Fruit fly (Drosophila melanogaster) whole organism, prepupa: Measurements from ENCODE around the gene PIG-S.

ENCODE experiments used
- CG10631 ChIP-seq: fragments of 200-800 bp; sonication (Bioruptor generic); optimal IDR thresholded peaks from 2 replicates; lab custom pipeline; 2016; ENCODE audit warnings: missing biosample characterization, missing genetic modification characterization
- CG10669 ChIP-seq: fragments of 200-800 bp; sonication (Bioruptor generic); optimal IDR thresholded peaks from 3 replicates; lab custom pipeline; 2018; ENCODE audit warnings: missing biosample characterization, mild to moderate bottlenecking, missing genetic modification characterization, moderate library complexity
- CG11294 ChIP-seq: fragments of 200-800 bp; sonication (Bioruptor generic); IDR thresholded peaks from 2 replicates; pipeline ENCODE4 v1.3.6; 2022; ENCODE audit warnings: missing biosample characterization, missing genetic modification characterization
- CG11762 ChIP-seq: fragments of 200-800 bp; sonication (Bioruptor generic); optimal IDR thresholded peaks from 3 replicates; lab custom pipeline; 2016; ENCODE audit warnings: missing biosample characterization, missing genetic modification characterization; ENCODE audit not compliant: insufficient read depth
- CG11902 ChIP-seq: fragments of 200-800 bp; sonication (Bioruptor generic); optimal IDR thresholded peaks from 3 replicates; lab custom pipeline; 2016; ENCODE audit warnings: missing biosample characterization, missing genetic modification characterization
- CG15336 ChIP-seq: fragments of 200-800 bp; sonication (Bioruptor generic); IDR thresholded peaks from 2 replicates; pipeline ENCODE4 v1.3.6; 2022; ENCODE audit warnings: missing biosample characterization, missing genetic modification characterization
- CG16779 ChIP-seq: fragments of 200-800 bp; sonication (Bioruptor generic); optimal IDR thresholded peaks from 3 replicates; lab custom pipeline; 2017; ENCODE audit warnings: missing biosample characterization, mild to moderate bottlenecking, missing genetic modification characterization
- CG3032 ChIP-seq: fragments of 200-800 bp; optimal IDR thresholded peaks from 2 replicates; lab custom pipeline; 2019; ENCODE audit warnings: missing biosample characterization, mild to moderate bottlenecking, missing genetic modification characterization, moderate library complexity
- CG31627 ChIP-seq: fragments of 200-800 bp; sonication (Bioruptor generic); optimal IDR thresholded peaks from 3 replicates; lab custom pipeline; 2016; ENCODE audit warnings: missing biosample characterization, missing genetic modification characterization
- CG32006 ChIP-seq: fragments of 200-800 bp; sonication (Bioruptor generic); optimal IDR thresholded peaks from 3 replicates; lab custom pipeline; 2017; ENCODE audit warnings: missing biosample characterization, mild to moderate bottlenecking, missing genetic modification characterization
- CG3919 ChIP-seq: fragments of 200-800 bp; sonication (Bioruptor generic); optimal IDR thresholded peaks from 3 replicates; lab custom pipeline; 2016; ENCODE audit warnings: missing biosample characterization, missing genetic modification characterization
- CG4318 ChIP-seq: fragments of 200-800 bp; sonication (Bioruptor generic); optimal IDR thresholded peaks from 3 replicates; lab custom pipeline; 2017; ENCODE audit warnings: missing biosample characterization, mild to moderate bottlenecking, missing genetic modification characterization
- CG6163 ChIP-seq: fragments of 200-800 bp; sonication (Bioruptor generic); IDR thresholded peaks from 3 replicates; pipeline ENCODE4 v1.3.6; 2022; ENCODE audit warnings: missing biosample characterization, missing genetic modification characterization
- CG6276 ChIP-seq: fragments of 200-800 bp; sonication (Bioruptor generic); optimal IDR thresholded peaks from 2 replicates; lab custom pipeline; 2017; ENCODE audit warnings: missing biosample characterization, mild to moderate bottlenecking, missing genetic modification characterization
- CG6792 ChIP-seq: fragments of 200-800 bp; sonication (Bioruptor generic); optimal IDR thresholded peaks from 3 replicates; lab custom pipeline; 2016; ENCODE audit warnings: missing biosample characterization, missing genetic modification characterization
- CG6808 ChIP-seq: fragments of 200-800 bp; sonication (Bioruptor generic); optimal IDR thresholded peaks from 3 replicates; lab custom pipeline; 2017; ENCODE audit warnings: missing biosample characterization, missing genetic modification characterization, mild to moderate bottlenecking, moderate library complexity, missing genetic modification reagents
- CG6854 ChIP-seq: fragments of 200-800 bp; sonication (Bioruptor generic); optimal IDR thresholded peaks from 2 replicates; lab custom pipeline; 2017; ENCODE audit warnings: missing biosample characterization, mild to moderate bottlenecking, missing genetic modification characterization
- CG8119 ChIP-seq: fragments of 200-800 bp; sonication (Bioruptor generic); IDR thresholded peaks from 3 replicates; pipeline ENCODE4 v1.3.6; 2022; ENCODE audit warnings: missing biosample characterization, missing genetic modification characterization
- CG8632 ChIP-seq: fragments of 200-800 bp; sonication (Bioruptor generic); optimal IDR thresholded peaks from 3 replicates; lab custom pipeline; 2016; ENCODE audit warnings: missing biosample characterization, missing genetic modification characterization
- Eip75B ChIP-seq: fragments of 200-800 bp; sonication (Bioruptor generic); optimal IDR thresholded peaks from 3 replicates; lab custom pipeline; 2016; ENCODE audit warnings: missing biosample characterization, missing genetic modification characterization
- Eip78C ChIP-seq: fragments of 200-800 bp; sonication (Bioruptor generic); peaks from one replicate; lab custom pipeline; 2016; ENCODE audit warnings: missing biosample characterization, missing genetic modification characterization
- Ets96B ChIP-seq: fragments of 200-800 bp; optimal IDR thresholded peaks from 2 replicates; lab custom pipeline; 2019; ENCODE audit warnings: missing biosample characterization, mild to moderate bottlenecking, missing genetic modification characterization, moderate library complexity
- Gug ChIP-seq: fragments of 200-800 bp; sonication (Bioruptor generic); IDR thresholded peaks from 2 replicates; pipeline ENCODE4 v1.3.6; 2022; ENCODE audit warnings: missing biosample characterization, missing genetic modification characterization
- Hr38 ChIP-seq: sonication (Bioruptor generic); optimal IDR thresholded peaks from 2 replicates; lab custom pipeline; 2016; ENCODE audit warnings: missing biosample characterization, missing genetic modification characterization
- Hr39 ChIP-seq: fragments of 200-800 bp; sonication (Bioruptor generic); optimal IDR thresholded peaks from 2 replicates; lab custom pipeline; 2016; ENCODE audit warnings: missing biosample characterization, missing genetic modification characterization
- Lpt ChIP-seq: fragments of 200-800 bp; sonication (Bioruptor generic); optimal IDR thresholded peaks from 3 replicates; lab custom pipeline; 2016; ENCODE audit warnings: missing biosample characterization, missing genetic modification characterization
- Met ChIP-seq: fragments of 200-800 bp; sonication (Bioruptor generic); optimal IDR thresholded peaks from 3 replicates; lab custom pipeline; 2016; ENCODE audit warnings: missing biosample characterization, missing genetic modification characterization
- OdsH ChIP-seq: fragments of 200-800 bp; sonication (Bioruptor generic); optimal IDR thresholded peaks from 3 replicates; lab custom pipeline; 2016; ENCODE audit warnings: missing biosample characterization, missing genetic modification characterization
- Smox ChIP-seq: fragments of 200-800 bp; sonication (Bioruptor generic); optimal IDR thresholded peaks from 3 replicates; lab custom pipeline; 2016; ENCODE audit warnings: missing biosample characterization, missing genetic modification characterization
- Sox102F ChIP-seq: fragments of 200-800 bp; sonication (Bioruptor generic); optimal IDR thresholded peaks from 2 replicates; lab custom pipeline; 2016; ENCODE audit warnings: missing biosample characterization, mild to moderate bottlenecking, missing genetic modification characterization
- Sox14 ChIP-seq: fragments of 200-800 bp; sonication (Bioruptor generic); optimal IDR thresholded peaks from 3 replicates; lab custom pipeline; 2016; ENCODE audit warnings: missing biosample characterization, missing genetic modification characterization
- Sox15 ChIP-seq: fragments of 200-800 bp; sonication (Bioruptor generic); optimal IDR thresholded peaks from 3 replicates; lab custom pipeline; 2016; ENCODE audit warnings: missing biosample characterization, missing genetic modification characterization
- achi ChIP-seq: fragments of 200-800 bp; sonication (Bioruptor generic); optimal IDR thresholded peaks from 3 replicates; lab custom pipeline; 2016; ENCODE audit warnings: missing biosample characterization, missing genetic modification characterization
- cyc ChIP-seq: fragments of 200-800 bp; sonication (Bioruptor generic); optimal IDR thresholded peaks from 3 replicates; lab custom pipeline; 2016; ENCODE audit warnings: missing biosample characterization, missing genetic modification characterization
- dac ChIP-seq: fragments of 200-800 bp; sonication (Bioruptor generic); optimal IDR thresholded peaks from 2 replicates; lab custom pipeline; 2017; ENCODE audit warnings: missing biosample characterization, mild to moderate bottlenecking, missing genetic modification characterization
- dsx ChIP-seq: fragments of 200-800 bp; optimal IDR thresholded peaks from 3 replicates; lab custom pipeline; 2019; ENCODE audit warnings: missing biosample characterization, mild to moderate bottlenecking, missing genetic modification characterization, moderate library complexity; ENCODE audit not compliant: poor library complexity, severe bottlenecking
- eg ChIP-seq: fragments of 200-800 bp; sonication (Bioruptor generic); IDR thresholded peaks from 3 replicates; pipeline ENCODE4 v1.3.6; 2022; ENCODE audit warnings: missing biosample characterization, missing genetic modification characterization
- esn ChIP-seq: fragments of 200-800 bp; sonication (Bioruptor generic); optimal IDR thresholded peaks from 2 replicates; lab custom pipeline; 2016; ENCODE audit warnings: missing biosample characterization, mild to moderate bottlenecking, missing genetic modification characterization, moderate library complexity
- fd59A ChIP-seq: fragments of 200-800 bp; sonication (Bioruptor generic); optimal IDR thresholded peaks from 2 replicates; lab custom pipeline; 2017; ENCODE audit warnings: missing biosample characterization, mild to moderate bottlenecking, missing genetic modification characterization, missing genetic modification reagents
- fd85E ChIP-seq: fragments of 200-800 bp; sonication (Bioruptor generic); optimal IDR thresholded peaks from 3 replicates; lab custom pipeline; 2016; ENCODE audit warnings: missing biosample characterization, missing genetic modification characterization
- fkh ChIP-seq: fragments of 200-800 bp; sonication (Bioruptor generic); optimal IDR thresholded peaks from 3 replicates; lab custom pipeline; 2017; ENCODE audit warnings: missing biosample characterization, mild to moderate bottlenecking, missing genetic modification characterization, moderate library complexity
- lz ChIP-seq: fragments of 200-800 bp; sonication (Bioruptor generic); optimal IDR thresholded peaks from 3 replicates; lab custom pipeline; 2016; ENCODE audit warnings: missing biosample characterization, missing genetic modification characterization
- pdm3 ChIP-seq: fragments of 200-800 bp; sonication (Bioruptor generic); optimal IDR thresholded peaks from 3 replicates; lab custom pipeline; 2016; ENCODE audit warnings: missing biosample characterization, missing genetic modification characterization
- salr ChIP-seq, 2 experiments: fragments of 200-800 bp; sonication (Bioruptor generic); optimal IDR thresholded peaks; 3 replicates each; lab custom pipeline; 2016 to 2018; ENCODE audit warnings: missing biosample characterization in 2 of 2, missing genetic modification characterization in 2 of 2, mild to moderate bottlenecking in 1 of 2
- spab ChIP-seq: fragments of 200-800 bp; sonication (Bioruptor generic); optimal IDR thresholded peaks from 2 replicates; lab custom pipeline; 2017; ENCODE audit warnings: missing biosample characterization, mild to moderate bottlenecking, missing genetic modification characterization, missing genetic modification reagents
- ss ChIP-seq, 2 experiments: fragments of 200-800 bp; sonication (Bioruptor generic); optimal IDR thresholded peaks; 2 replicates in 1 of 2; 3 replicates in 1 of 2; lab custom pipeline; 2017 to 2018; ENCODE audit warnings: mild to moderate bottlenecking in 2 of 2, missing biosample characterization in 2 of 2, missing genetic modification characterization in 2 of 2, moderate library complexity in 1 of 2
- svp ChIP-seq: fragments of 200-800 bp; sonication (Bioruptor generic); peaks from one replicate; lab custom pipeline; 2016; ENCODE audit warnings: missing biosample characterization, missing genetic modification characterization

Gene PIG-S

dm6 chr3R:24893320-24893955 lies 24.2 kb downstream of the PIG-S start (continued):
- peak; percentile 74 for TF ChIP-seq cyc (GFP tag; lab: Kevin White, UChicago)
- peak; percentile 84 to 86 for TF ChIP-seq ss (GFP tag; optimal IDR thresholded peaks at IDR 0.05; lab: Kevin White, UChicago)
- peak; percentile 74 for TF ChIP-seq CG4318 (GFP tag; lab: Kevin White, UChicago)
- peak; percentile 27 for TF ChIP-seq fd85E (GFP tag; lab: Kevin White, UChicago)
- TF ChIP-seq Eip78C (GFP tag; lab: Kevin White, UChicago): peak; percentile 95
- peak; percentile 63 for TF ChIP-seq Sox102F (GFP tag; lab: Kevin White, UChicago)
- peak; percentile 39 for TF ChIP-seq Sox15 (GFP tag; lab: Kevin White, UChicago)
- TF ChIP-seq CG16779 (tag; lab: Kevin White, UChicago): peak; percentile 81
- peak; percentile 76 for TF ChIP-seq Gug (GFP tag; lab: Robert Waterston, UW)
- peak; percentile 77 for TF ChIP-seq Smox
- TF ChIP-seq CG6854 (GFP tag; lab: Kevin White, UChicago): peak; percentile 76
- peak; percentile 81; the same call in 2 of the 3 replicates for TF ChIP-seq CG6163 (GFP tag; lab: Robert Waterston, UW)
- peak; percentile 86 for TF ChIP-seq OdsH (GFP tag; lab: Kevin White, UChicago)
- TF ChIP-seq eg: peak; percentile 84
- peak; percentile 94 for TF ChIP-seq Lpt (GFP tag; lab: Kevin White, UChicago)

dm6 chr3R:24890919-24891318 lies 26.7 kb downstream of the PIG-S start:
- TF ChIP-seq Met (GFP tag; lab: Kevin White, UChicago) (no peak), CG6792 (GFP tag; lab: Kevin White, UChicago) (peak; percentile 14), Ets96B (tag; lab: Kevin White, UChicago) (no peak), Lpt (GFP tag; lab: Kevin White, UChicago) (no peak), CG16779 (tag; lab: Kevin White, UChicago) (no peak), CG6808 (GFP tag; lab: Kevin White, UChicago) (no peak), Hr38 (GFP tag; lab: Kevin White, UChicago) (no peak), CG11762 (GFP tag; lab: Kevin White, UChicago) (no peak), pdm3 (GFP tag; lab: Kevin White, UChicago) (peak; percentile 38), eg (peak; percentile 29; the same call in 1 of the 3 replicates), CG11902 (GFP tag; lab: Kevin White, UChicago) (no peak), Gug (GFP tag; lab: Robert Waterston, UW) (no peak), CG6163 (GFP tag; lab: Robert Waterston, UW) (0 out of 3 replicates have a peak, but pooled peaks have one; percentile 16), Sox15 (GFP tag; lab: Kevin White, UChicago) (no peak), CG6276 (peak; percentile 38), achi (GFP tag; lab: Kevin White, UChicago) (peak; percentile 5), CG8632 (GFP tag; lab: Kevin White, UChicago) (no peak), fd59A (GFP tag; lab: Kevin White, UChicago) (no peak), CG3919 (GFP tag; lab: Kevin White, UChicago) (no peak), CG11294 (GFP tag; lab: Robert Waterston, UW) (no peak), svp (GFP tag; lab: Kevin White, UChicago) (peak; percentile 37), Eip75B (GFP tag; lab: Kevin White, UChicago) (no peak), CG10631 (no peak), CG4318 (GFP tag; lab: Kevin White, UChicago) (peak; percentile 47), CG8119 (peak; percentile 55; the same call in 2 of the 3 replicates), fkh (GFP tag; lab: Kevin White, UChicago) (no peak), CG3032 (no peak), spab (GFP tag; lab: Kevin White, UChicago) (no peak), CG31627 (GFP tag; lab: Kevin White, UChicago) (no peak), lz (peak; percentile 5), cyc (GFP tag; lab: Kevin White, UChicago) (no peak), CG6854 (GFP tag; lab: Kevin White, UChicago) (no peak), dac (peak; percentile 37), esn (GFP tag; lab: Kevin White, UChicago) (no peak), Eip78C (GFP tag; lab: Kevin White, UChicago) (peak; percentile 69), salr (GFP tag; optimal IDR thresholded peaks at IDR 0.05; lab: Kevin White, UChicago) (no peak), Sox14 (GFP tag; lab: Kevin White, UChicago) (no peak), CG32006 (peak; percentile 71), CG15336 (peak; percentile 67), Smox (no peak), CG10669 (GFP tag; lab: Kevin White, UChicago) (no peak), OdsH (GFP tag; lab: Kevin White, UChicago) (peak; percentile 35), dsx (no peak), Hr39 (GFP tag; lab: Kevin White, UChicago) (peak; percentile 6)
